Worm (Caenorhabditis elegans): ENCODE results near the gene sec-31.
A peak's percentile ranks its signal among the peaks of the same experiment; 100 is the strongest.
"Not testable (repeated sequence)": the region's sequence is repeated elsewhere in the genome, so short reads cannot be mapped to it uniquely, and the experiment has no call there.

- not testable (repeated sequence) for TF ChIP-seq snpc-4 (GFP tag; optimal IDR thresholded peaks at IDR 0.05); snpc-4 (tag; optimal IDR thresholded peaks at IDR 0.05); mes-4 (tag; optimal IDR thresholded peaks at IDR 0.05); unc-130 (GFP tag; optimal IDR thresholded peaks at IDR 0.05); T26A5.8 (tag; optimal IDR thresholded peaks at IDR 0.05); mxl-1 (tag; optimal IDR thresholded peaks at IDR 0.05); F57C9.4 (tag; optimal IDR thresholded peaks at IDR 0.05); F55B11.4 (tag; optimal IDR thresholded peaks at IDR 0.05; ENCODE audit: borderline replicate concordance, insufficient read depth)
- peak; percentile 73; the same call in 1 of the 2 replicates for TF ChIP-seq Y79H2A.3 (GFP tag; conservative IDR thresholded peaks at IDR 0.05)
Measured at ce11 chrIV:11400098-11400497, 28.5 kb upstream of the sec-31 start.

Data from whole organism, young adult.